Fruit fly (Drosophila melanogaster) Kc167 (cell line): ENCODE measurements around the gene usp.
A peak's percentile ranks its signal among the peaks of the same experiment; 100 is the strongest.

Experiments
- Myc ChIP-seq: fragments of >200 bp; optimal IDR thresholded peaks from 2 replicates; lab custom pipeline; 2017; ENCODE audit warnings: missing external identifiers
- Sin3A ChIP-seq: fragments of >200 bp; optimal IDR thresholded peaks from 2 replicates; lab custom pipeline; 2018; ENCODE audit warnings: missing external identifiers
- h ChIP-seq: fragments of >200 bp; optimal IDR thresholded peaks from 3 replicates; lab custom pipeline; 2018; ENCODE audit warnings: missing external identifiers
- insv ChIP-seq: fragments of >200 bp; optimal IDR thresholded peaks from 3 replicates; lab custom pipeline; 2018; ENCODE audit warnings: missing external identifiers
- psq ChIP-seq: fragments of >200 bp; optimal IDR thresholded peaks from 2 replicates; lab custom pipeline; 2017; ENCODE audit warnings: missing external identifiers
- ttk ChIP-seq: sonication (Bioruptor generic); optimal IDR thresholded peaks from 2 replicates; lab custom pipeline; 2017; ENCODE audit warnings: missing external identifiers

The usp gene

dm6 chrX:2043660-2044397 is 1.7 kb upstream of the usp start, which contains the start of gene CG4325:
TSS of gene CG4325 (minus strand) at chrX:2043818.
- TF ChIP-seq ttk (lab: Kevin White, UChicago) = no peak

dm6 chrX:2041312-2041918 is 696 bp downstream of the usp start, which contains the start of gene CG4313:
TSS of gene CG4313 (plus strand) at chrX:2041868.
- TF ChIP-seq Sin3A (lab: Kevin White, UChicago) (no peak), insv (lab: Kevin White, UChicago) (no peak), ttk (lab: Kevin White, UChicago) (no peak), Myc (lab: Kevin White, UChicago) (no peak), psq (lab: Kevin White, UChicago) (no peak)

dm6 chrX:2037605-2038004 is 4.5 kb downstream of the usp start:
- TF ChIP-seq psq (lab: Kevin White, UChicago) (no peak), ttk (lab: Kevin White, UChicago) (no peak), insv (lab: Kevin White, UChicago) (no peak), Sin3A (lab: Kevin White, UChicago) (no peak), h (no peak), Myc (lab: Kevin White, UChicago) (no peak)

dm6 chrX:2036800-2037488 is 5.2 kb downstream of the usp start:
- TF ChIP-seq h = no peak
- no peak for TF ChIP-seq insv (lab: Kevin White, UChicago)
- TF ChIP-seq ttk (lab: Kevin White, UChicago) = no peak
- no peak for TF ChIP-seq Sin3A (lab: Kevin White, UChicago)
- no peak for TF ChIP-seq Myc (lab: Kevin White, UChicago)
- no peak for TF ChIP-seq psq (lab: Kevin White, UChicago)

DNA sequence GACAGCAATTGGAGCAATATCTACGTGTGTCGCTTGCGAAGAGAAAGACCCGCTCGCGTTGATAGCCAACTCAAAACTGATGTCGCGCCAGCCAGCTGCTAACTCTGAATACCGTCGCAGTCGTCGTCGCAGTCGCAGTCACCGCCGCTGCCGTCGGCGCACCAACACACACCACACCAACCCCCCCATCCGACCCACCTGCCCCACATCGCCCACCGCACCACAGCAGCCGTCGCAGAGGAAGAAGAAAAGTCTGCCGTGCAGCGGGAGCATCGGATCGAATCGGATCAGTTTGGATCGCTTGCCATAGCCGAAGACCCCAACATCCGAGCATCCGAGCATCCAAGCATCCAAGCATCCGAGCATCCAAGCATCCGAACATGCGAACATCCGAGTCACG is 5.7 kb downstream of the usp start:
- no peak for TF ChIP-seq h

DNA sequence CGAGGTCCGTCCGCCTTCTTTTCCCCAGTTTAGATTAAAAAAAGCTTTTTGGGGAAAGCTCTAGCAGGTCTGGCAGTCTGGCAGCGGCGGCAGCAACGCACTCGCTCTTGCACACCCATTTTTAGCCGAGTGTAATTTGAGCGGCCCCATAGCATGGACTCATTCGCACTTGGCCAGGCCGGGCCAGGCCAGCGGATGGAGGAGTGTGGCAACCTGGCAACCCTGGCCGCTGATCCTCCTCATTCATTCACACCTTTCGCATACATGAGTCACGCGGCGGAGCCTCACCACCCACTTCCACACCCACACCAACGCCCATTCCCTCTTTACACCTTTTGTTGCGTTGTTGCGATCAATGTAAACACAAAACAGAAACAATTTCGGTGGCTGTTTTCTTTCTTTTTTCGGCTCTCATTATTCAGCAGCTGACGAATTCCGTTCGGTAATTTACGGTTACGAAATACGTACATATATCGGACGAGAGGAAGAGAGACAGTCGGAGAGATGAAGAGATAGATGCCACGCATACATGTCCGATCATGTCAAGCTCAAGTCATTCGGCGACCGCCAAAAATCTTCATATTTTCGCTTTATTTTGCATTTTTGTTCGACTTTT is 9.2 kb downstream of the usp start:
- no peak for TF ChIP-seq Sin3A (lab: Kevin White, UChicago)
- TF ChIP-seq insv (lab: Kevin White, UChicago) = no peak
- TF ChIP-seq Myc (lab: Kevin White, UChicago) = no peak
- TF ChIP-seq h = no peak
- no peak for TF ChIP-seq psq (lab: Kevin White, UChicago)
- no peak for TF ChIP-seq ttk (lab: Kevin White, UChicago)

DNA sequence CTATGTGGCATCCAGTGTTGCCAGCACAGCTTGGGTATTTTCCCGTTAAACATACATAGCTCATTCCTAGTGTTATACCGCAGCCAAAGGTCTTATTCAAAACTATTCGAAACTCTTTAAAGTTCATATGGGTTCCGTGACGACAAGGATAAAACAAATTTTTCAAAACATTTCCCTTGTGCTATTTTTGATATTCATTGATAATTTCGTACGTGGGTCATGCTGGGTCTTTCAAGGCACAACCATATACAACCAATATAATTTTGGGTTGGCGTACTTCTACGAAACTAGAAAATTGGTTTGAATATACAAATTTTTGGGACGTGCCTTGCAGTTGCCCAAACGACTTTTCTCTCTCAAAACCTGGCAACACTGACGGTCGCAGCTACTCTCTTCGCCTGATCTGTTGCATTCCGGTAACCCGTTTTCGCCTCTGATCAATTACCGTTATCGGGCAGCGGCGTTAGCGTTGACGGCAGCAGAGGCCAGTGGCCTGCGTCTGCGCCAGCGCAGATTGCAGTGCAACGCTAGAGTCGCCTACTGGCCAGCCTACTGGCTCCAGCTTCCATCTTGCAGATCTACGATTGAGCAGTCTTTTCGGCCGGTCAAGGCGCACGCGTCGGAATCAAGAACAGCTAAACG is 9.8 kb downstream of the usp start:
- TF ChIP-seq psq (lab: Kevin White, UChicago) = no peak
- no peak for TF ChIP-seq h
- no peak for TF ChIP-seq insv (lab: Kevin White, UChicago)
- no peak for TF ChIP-seq ttk (lab: Kevin White, UChicago)

DNA sequence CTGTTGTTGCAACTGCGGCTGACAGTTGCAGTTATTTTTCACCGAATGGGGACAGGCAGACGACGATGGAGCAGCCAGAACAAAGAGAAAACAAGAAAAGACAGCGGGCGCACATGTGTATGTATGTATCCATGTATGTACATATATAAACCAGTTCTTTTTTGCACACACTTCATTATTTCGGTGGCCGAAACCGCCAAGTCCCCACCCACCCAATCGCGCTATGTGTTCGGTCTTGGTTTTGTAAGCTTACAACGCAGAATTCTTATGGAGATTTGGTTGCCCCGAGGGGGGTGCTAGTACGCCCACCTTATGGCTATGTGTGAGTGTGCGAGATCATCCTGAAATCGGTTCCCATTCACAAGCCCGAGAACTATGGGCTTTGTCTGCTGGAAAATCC is 10.8 kb downstream of the usp start:
- TF ChIP-seq Myc (lab: Kevin White, UChicago) = no peak
- no peak for TF ChIP-seq psq (lab: Kevin White, UChicago)
- no peak for TF ChIP-seq ttk (lab: Kevin White, UChicago)
- no peak for TF ChIP-seq h
- no peak for TF ChIP-seq insv (lab: Kevin White, UChicago)
- no peak for TF ChIP-seq Sin3A (lab: Kevin White, UChicago)

DNA sequence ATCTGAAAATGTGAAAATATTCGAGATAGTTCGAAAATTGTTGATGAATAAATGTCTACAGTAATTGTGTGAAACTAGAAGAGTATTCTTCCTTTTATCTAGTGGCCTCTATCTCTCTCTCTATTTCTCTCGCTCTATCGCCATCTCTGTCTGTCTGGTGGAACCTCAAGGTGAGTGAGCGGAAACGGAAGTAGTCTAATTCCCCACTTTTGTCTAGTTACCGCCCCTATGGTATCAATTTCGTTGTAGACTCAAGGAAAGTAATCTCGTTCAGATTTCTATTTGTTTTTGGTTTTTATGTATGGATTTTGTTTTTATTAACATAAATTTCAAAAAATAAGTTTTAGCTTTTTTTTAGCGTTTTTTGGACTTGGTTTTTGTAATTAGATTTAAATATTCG is 17.3 kb downstream of the usp start:
- TF ChIP-seq h (no peak), ttk (lab: Kevin White, UChicago) (no peak), psq (lab: Kevin White, UChicago) (no peak), Myc (lab: Kevin White, UChicago) (no peak), Sin3A (lab: Kevin White, UChicago) (no peak), insv (lab: Kevin White, UChicago) (no peak)

dm6 chrX:2013365-2013764 is 28.7 kb downstream of the usp start:
- TF ChIP-seq ttk (lab: Kevin White, UChicago) (no peak), psq (lab: Kevin White, UChicago) (peak; percentile 19)

DNA sequence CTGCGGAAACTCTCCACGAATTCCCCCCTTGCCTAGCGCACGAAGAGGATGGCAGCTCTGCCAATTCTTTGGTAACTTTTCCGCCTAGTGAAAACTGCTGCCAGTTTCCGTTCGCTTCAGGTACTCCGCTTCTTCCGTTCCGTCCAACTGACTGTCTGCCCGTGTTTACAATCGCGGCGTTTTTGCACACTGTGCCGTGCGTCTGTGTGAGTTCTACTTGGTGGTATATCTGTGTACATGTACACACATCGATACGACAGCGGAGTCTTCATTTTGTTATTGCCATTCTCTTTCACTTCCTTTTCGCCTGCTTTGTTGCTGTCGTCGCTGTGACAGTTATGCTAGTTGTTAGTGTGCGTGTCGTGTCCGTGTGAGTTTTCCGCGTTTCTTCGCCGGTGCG is 29.3 kb downstream of the usp start:
- TF ChIP-seq Myc (lab: Kevin White, UChicago) (no peak), psq (lab: Kevin White, UChicago) (peak; percentile 61), insv (lab: Kevin White, UChicago) (no peak), h (no peak)

dm6 chrX:2012121-2012452 is 30.0 kb downstream of the usp start:
- TF ChIP-seq Myc (lab: Kevin White, UChicago) (no peak), Sin3A (lab: Kevin White, UChicago) (no peak), ttk (lab: Kevin White, UChicago) (no peak), insv (lab: Kevin White, UChicago) (no peak), h (no peak), psq (lab: Kevin White, UChicago) (no peak)
